Fruit fly (Drosophila melanogaster): Measurements from ENCODE around the gene CG13898.

Gene CG13898

dm6 chr3L:803951-804350, at the start of gene CG13898:
Gene CG13898 (minus strand): TSS chr3L:804051.
- TF ChIP-seq cic (GFP tag; optimal IDR thresholded peaks at IDR 0.05) (no peak), pad (GFP tag; optimal IDR thresholded peaks at IDR 0.05) (no peak), Mnt (GFP tag; optimal IDR thresholded peaks at IDR 0.05) (no peak)

- TF ChIP-seq CG33017 (tag; optimal IDR thresholded peaks at IDR 0.05) = no peak
These were observed 48.4 kb upstream of the CG13898 start for dm6 chr3L:852267-852666.

- TF ChIP-seq Crg-1 (GFP tag; optimal IDR thresholded peaks at IDR 0.05) (peak; percentile 24), ovo (GFP tag; optimal IDR thresholded peaks at IDR 0.05) (peak; percentile 52), CG33017 (tag; optimal IDR thresholded peaks at IDR 0.05) (peak; percentile 13), CG14711 (tag; optimal IDR thresholded peaks at IDR 0.05) (peak; percentile 71), tj (GFP tag; optimal IDR thresholded peaks at IDR 0.05) (peak; percentile 31), kay (GFP tag; ENCODE audit: borderline replicate concordance) (peak; percentile 77), Hr96 (GFP tag; optimal IDR thresholded peaks at IDR 0.05) (peak; percentile 78), CG5204 (GFP tag; optimal IDR thresholded peaks at IDR 0.05) (peak; percentile 74), cnc (optimal IDR thresholded peaks at IDR 0.05) (no peak), CG7045 (GFP tag; optimal IDR thresholded peaks at IDR 0.05) (no peak), CG1620 (GFP tag; optimal IDR thresholded peaks at IDR 0.05) (peak; percentile 73), CG7101 (tag; optimal IDR thresholded peaks at IDR 0.05) (peak; percentile 38), CG11617 (GFP tag; optimal IDR thresholded peaks at IDR 0.05) (peak; percentile 49), cic (GFP tag; optimal IDR thresholded peaks at IDR 0.05) (no peak), Mnt (GFP tag; optimal IDR thresholded peaks at IDR 0.05) (peak; percentile 48), Clk (GFP tag; optimal IDR thresholded peaks at IDR 0.05) (no peak), pad (GFP tag; optimal IDR thresholded peaks at IDR 0.05) (peak; percentile 14), toe (GFP tag; optimal IDR thresholded peaks at IDR 0.05) (peak; percentile 92), CG12768 (GFP tag; optimal IDR thresholded peaks at IDR 0.05) (peak; percentile 56), bab1 (GFP tag; optimal IDR thresholded peaks at IDR 0.05) (peak; percentile 65)
These were observed 47.2 kb upstream of the CG13898 start, which contains the start of gene Dci for dm6 chr3L:851061-851460. Gene Dci (plus strand): TSS chr3L:851346.

dm6 chr3L:843626-844025, 39.8 kb upstream of the CG13898 start, which contains the start of gene Cep290:
Gene Cep290 (plus strand): TSS chr3L:843926.
- TF ChIP-seq toe (GFP tag; optimal IDR thresholded peaks at IDR 0.05) = no peak
- no peak for TF ChIP-seq ovo (GFP tag; optimal IDR thresholded peaks at IDR 0.05)
- no peak for TF ChIP-seq bab1 (GFP tag; optimal IDR thresholded peaks at IDR 0.05)
- no peak for TF ChIP-seq kay (GFP tag; ENCODE audit: borderline replicate concordance)
- TF ChIP-seq tj (GFP tag; optimal IDR thresholded peaks at IDR 0.05) = no peak
- TF ChIP-seq pad (GFP tag; optimal IDR thresholded peaks at IDR 0.05) = no peak

- TF ChIP-seq CG7101 (tag; optimal IDR thresholded peaks at IDR 0.05) (no peak), Crg-1 (GFP tag; optimal IDR thresholded peaks at IDR 0.05) (no peak), tj (GFP tag; optimal IDR thresholded peaks at IDR 0.05) (no peak), CG5204 (GFP tag; optimal IDR thresholded peaks at IDR 0.05) (no peak), cic (GFP tag; optimal IDR thresholded peaks at IDR 0.05) (no peak), CG7045 (GFP tag; optimal IDR thresholded peaks at IDR 0.05) (no peak), cnc (optimal IDR thresholded peaks at IDR 0.05) (no peak), toe (GFP tag; optimal IDR thresholded peaks at IDR 0.05) (no peak), bab1 (GFP tag; optimal IDR thresholded peaks at IDR 0.05) (no peak), pad (GFP tag; optimal IDR thresholded peaks at IDR 0.05) (no peak), Clk (GFP tag; optimal IDR thresholded peaks at IDR 0.05) (no peak), Hr96 (GFP tag; optimal IDR thresholded peaks at IDR 0.05) (no peak), CG11617 (GFP tag; optimal IDR thresholded peaks at IDR 0.05) (no peak), kay (GFP tag; ENCODE audit: borderline replicate concordance) (no peak), CG14711 (tag; optimal IDR thresholded peaks at IDR 0.05) (no peak), CG33017 (tag; optimal IDR thresholded peaks at IDR 0.05) (no peak), Mnt (GFP tag; optimal IDR thresholded peaks at IDR 0.05) (no peak)
These were observed 37.4 kb upstream of the CG13898 start, which contains the start of the genes JMJD5 and Gr61a for dm6 chr3L:841260-841659. Gene JMJD5 (minus strand): TSS chr3L:841360. Gene Gr61a (plus strand): TSS chr3L:841451.

dm6 chr3L:837552-838187, 33.8 kb upstream of the CG13898 start, which contains the start of the genes CG13901 and CG13887:
Gene CG13901 (minus strand): TSS chr3L:837821.
Gene CG13887 (plus strand): TSS chr3L:837861.
- TF ChIP-seq kay (GFP tag; ENCODE audit: borderline replicate concordance) (no peak), CG14711 (tag; optimal IDR thresholded peaks at IDR 0.05) (peak; percentile 100), Hr96 (GFP tag; optimal IDR thresholded peaks at IDR 0.05) (peak; percentile 91), pad (GFP tag; optimal IDR thresholded peaks at IDR 0.05) (peak; percentile 76), tj (GFP tag; optimal IDR thresholded peaks at IDR 0.05) (peak; percentile 80), toe (GFP tag; optimal IDR thresholded peaks at IDR 0.05) (peak; percentile 91), CG1620 (GFP tag; optimal IDR thresholded peaks at IDR 0.05) (peak; percentile 88), Crg-1 (GFP tag; optimal IDR thresholded peaks at IDR 0.05) (peak; percentile 89), CG5204 (GFP tag; optimal IDR thresholded peaks at IDR 0.05) (no peak), CG33017 (tag; optimal IDR thresholded peaks at IDR 0.05) (peak; percentile 83), cnc (optimal IDR thresholded peaks at IDR 0.05) (no peak), CG7101 (tag; optimal IDR thresholded peaks at IDR 0.05) (peak; percentile 89), ovo (GFP tag; optimal IDR thresholded peaks at IDR 0.05) (peak; percentile 84), CG7045 (GFP tag; optimal IDR thresholded peaks at IDR 0.05) (peak; percentile 90), bab1 (GFP tag; optimal IDR thresholded peaks at IDR 0.05) (peak; percentile 95), Mnt (GFP tag; optimal IDR thresholded peaks at IDR 0.05) (peak; percentile 97), cic (GFP tag; optimal IDR thresholded peaks at IDR 0.05) (peak; percentile 79), Clk (GFP tag; optimal IDR thresholded peaks at IDR 0.05) (peak; percentile 77), CG12768 (GFP tag; optimal IDR thresholded peaks at IDR 0.05) (peak; percentile 90), CG11617 (GFP tag; optimal IDR thresholded peaks at IDR 0.05) (peak; percentile 91)

Data from whole organism, adult.